Worm (Caenorhabditis elegans) whole organism, L4 larva: ENCODE measurements around the gene W05H9.4.

Experiments used
- D1046.2 ChIP-seq: fragments of 200-800 bp; sonication (Bioruptor generic); IDR thresholded peaks from 2 replicates; pipeline ENCODE4 v1.3.6; 2022; ENCODE audit warnings: missing genetic modification characterization, missing compliant biosample characterization
- F10B5.3 ChIP-seq: sonication (generic microtip); optimal IDR thresholded peaks from 2 replicates; lab custom pipeline; 2016; ENCODE audit warnings: mild to moderate bottlenecking, missing genetic modification characterization, missing compliant biosample characterization
- F37D6.2 ChIP-seq: sonication (generic microtip); optimal IDR thresholded peaks from 2 replicates; lab custom pipeline; 2016; ENCODE audit warnings: mild to moderate bottlenecking, missing genetic modification characterization, missing compliant biosample characterization
- T20F7.1 ChIP-seq: fragments of 200-800 bp; sonication (Bioruptor generic); optimal IDR thresholded peaks from 2 replicates; lab custom pipeline; 2018; ENCODE audit warnings: mild to moderate bottlenecking, missing genetic modification characterization, missing compliant biosample characterization
- T26A8.4 ChIP-seq: fragments of 200-800 bp; sonication (Bioruptor generic); IDR thresholded peaks from 2 replicates; pipeline ENCODE4 v1.3.6; 2022; ENCODE audit warnings: missing genetic modification characterization, missing compliant biosample characterization
- ZK337.2 ChIP-seq: fragments of 200-800 bp; sonication (Bioruptor generic); IDR thresholded peaks from 2 replicates; pipeline ENCODE4 v1.3.6; 2022; ENCODE audit warnings: missing genetic modification reagents, missing genetic modification characterization, missing compliant biosample characterization
- ama-1 ChIP-seq: fragments of 150-350 bp; optimal IDR thresholded peaks from 2 replicates; lab custom pipeline; 2014; ENCODE audit warnings: inconsistent platforms, mixed read lengths
- ceh-20 ChIP-seq: fragments of 200-800 bp; sonication (Bioruptor generic); IDR thresholded peaks from 2 replicates; pipeline ENCODE4 v1.3.6; 2022; ENCODE audit warnings: missing genetic modification reagents, missing genetic modification characterization, missing compliant biosample characterization
- ceh-32 ChIP-seq: sonication (generic microtip); optimal IDR thresholded peaks from 2 replicates; lab custom pipeline; 2016; ENCODE audit warnings: mild to moderate bottlenecking, missing genetic modification characterization, missing compliant biosample characterization; ENCODE audit not compliant: poor library complexity
- ces-1 ChIP-seq: fragments of 150-350 bp; sonication (generic microtip); optimal IDR thresholded peaks from 4 replicates; lab custom pipeline; 2014; ENCODE audit warnings: missing biosample characterization, missing genetic modification reagents, missing genetic modification characterization
- ctbp-1 ChIP-seq: fragments of 200-800 bp; sonication (Bioruptor generic); IDR thresholded peaks from 2 replicates; pipeline ENCODE4 v1.3.6; 2022; ENCODE audit warnings: missing genetic modification reagents, missing genetic modification characterization, missing compliant biosample characterization
- daf-16 ChIP-seq, 3 experiments: sonication (generic microtip); optimal IDR thresholded peaks; 2 replicates each; lab custom pipeline; 2016 to 2017; ENCODE audit warnings: missing genetic modification characterization in 3 of 3, missing genetic modification reagents in 3 of 3, mild to moderate bottlenecking in 2 of 3, missing compliant biosample characterization in 2 of 3, missing biosample characterization in 1 of 3, moderate library complexity in 1 of 3
- dmd-9 ChIP-seq: fragments of 200-800 bp; sonication (Bioruptor generic); IDR thresholded peaks from 2 replicates; pipeline ENCODE4 v1.3.6; 2022; ENCODE audit warnings: missing genetic modification reagents, missing genetic modification characterization, missing compliant biosample characterization
- dpl-1 ChIP-seq: fragments of 150-350 bp; optimal IDR thresholded peaks from 2 replicates; lab custom pipeline; 2014; ENCODE audit warnings: missing biosample characterization, missing genetic modification reagents, missing genetic modification characterization
- dve-1 ChIP-seq: sonication (generic microtip); optimal IDR thresholded peaks from 2 replicates; lab custom pipeline; 2017; ENCODE audit warnings: antibody characterized with exemption, mild to moderate bottlenecking, missing genetic modification characterization, missing compliant biosample characterization; ENCODE audit not compliant: insufficient read depth
- hif-1 ChIP-seq, 2 experiments: sonication (generic microtip); optimal IDR thresholded peaks; 2 replicates each; lab custom pipeline; 2016 to 2017; ENCODE audit warnings: missing compliant biosample characterization in 2 of 2, missing genetic modification characterization in 2 of 2, missing genetic modification reagents in 2 of 2, missing genotype in 2 of 2, mild to moderate bottlenecking in 1 of 2
- hlh-11 ChIP-seq: fragments of 200-800 bp; sonication (Bioruptor generic); optimal IDR thresholded peaks from 2 replicates; lab custom pipeline; 2018; ENCODE audit warnings: mild to moderate bottlenecking, missing genetic modification characterization, missing compliant biosample characterization
- lin-13 ChIP-seq: fragments of 150-350 bp; optimal IDR thresholded peaks from 2 replicates; lab custom pipeline; 2014; ENCODE audit warnings: missing biosample characterization, missing genetic modification reagents, missing genetic modification characterization
- lin-29 ChIP-seq: fragments of 200-800 bp; sonication (Bioruptor generic); IDR thresholded peaks from 2 replicates; pipeline ENCODE4 v1.3.6; 2022; ENCODE audit warnings: missing genetic modification reagents, missing genetic modification characterization, missing compliant biosample characterization
- lsy-2 ChIP-seq, 2 experiments: fragments of 150-350 bp in 1 of 2; sonication (generic microtip) in 1 of 2; optimal IDR thresholded peaks; 2 replicates each; lab custom pipeline; 2014 to 2017; ENCODE audit warnings: missing biosample characterization in 2 of 2, missing genetic modification characterization in 2 of 2
- mdt-29 ChIP-seq: fragments of 200-800 bp; sonication (Bioruptor generic); IDR thresholded peaks from 2 replicates; pipeline ENCODE4 v1.3.6; 2022; ENCODE audit warnings: missing genetic modification reagents, missing genetic modification characterization, missing compliant biosample characterization
- mes-2 ChIP-seq: sonication (generic microtip); optimal IDR thresholded peaks from 2 replicates; lab custom pipeline; 2016; ENCODE audit warnings: missing genotype, mild to moderate bottlenecking, missing genetic modification characterization, missing compliant biosample characterization; ENCODE audit not compliant: poor library complexity, severe bottlenecking
- mxl-2 ChIP-seq: fragments of 200-800 bp; sonication (Bioruptor generic); conservative IDR thresholded peaks from 2 replicates; pipeline ENCODE4 v1.3.6; 2022; ENCODE audit warnings: missing genetic modification reagents, missing genetic modification characterization, missing compliant biosample characterization
- nhr-10 ChIP-seq: fragments of 150-350 bp; optimal IDR thresholded peaks from 2 replicates; lab custom pipeline; 2014; ENCODE audit warnings: missing biosample characterization, missing genetic modification characterization
- nhr-102 ChIP-seq: sonication (generic microtip); optimal IDR thresholded peaks from 2 replicates; lab custom pipeline; 2016; ENCODE audit warnings: mild to moderate bottlenecking, missing genetic modification characterization, moderate library complexity, missing compliant biosample characterization
- nhr-111 ChIP-seq: fragments of 200-800 bp; sonication (Bioruptor generic); optimal IDR thresholded peaks from 2 replicates; lab custom pipeline; 2018; ENCODE audit warnings: mild to moderate bottlenecking, missing genetic modification characterization, missing compliant biosample characterization
- nhr-41 ChIP-seq: fragments of 200-800 bp; sonication (Bioruptor generic); IDR thresholded peaks from 2 replicates; pipeline ENCODE4 v1.3.6; 2022; ENCODE audit warnings: missing genetic modification reagents, missing genetic modification characterization, missing compliant biosample characterization
- nhr-48 ChIP-seq: sonication (generic microtip); optimal IDR thresholded peaks from 2 replicates; lab custom pipeline; 2016; ENCODE audit warnings: mild to moderate bottlenecking, missing genetic modification characterization, missing compliant biosample characterization
- nhr-77 ChIP-seq: fragments of 150-350 bp; optimal IDR thresholded peaks from 2 replicates; lab custom pipeline; 2014; ENCODE audit warnings: missing biosample characterization, missing genetic modification characterization
- pha-4 ChIP-seq, 2 experiments: fragments of 150-350 bp in 1 of 2; fragments of 200-800 bp in 1 of 2; sonication (Bioruptor generic) in 1 of 2; IDR thresholded peaks in 1 of 2; optimal IDR thresholded peaks in 1 of 2; 2 replicates each; pipeline versions ENCODE4 v1.3.6 to Lab custom; 2014 to 2022; ENCODE audit warnings: missing genetic modification characterization in 2 of 2, missing genetic modification reagents in 2 of 2, missing biosample characterization in 1 of 2, missing compliant biosample characterization in 1 of 2
- pqm-1 ChIP-seq: sonication (generic microtip); optimal IDR thresholded peaks from 2 replicates; lab custom pipeline; 2017; ENCODE audit warnings: missing biosample characterization, missing genetic modification characterization
- rbr-2 ChIP-seq: sonication (generic microtip); optimal IDR thresholded peaks from 2 replicates; lab custom pipeline; 2016; ENCODE audit warnings: missing genotype, missing genetic modification characterization, missing compliant biosample characterization
- sdz-12 ChIP-seq: fragments of 200-800 bp; sonication (Bioruptor generic); optimal IDR thresholded peaks from 2 replicates; lab custom pipeline; 2018; ENCODE audit warnings: mild to moderate bottlenecking, missing genetic modification characterization, missing compliant biosample characterization
- snpc-1.2 ChIP-seq: fragments of 200-800 bp; sonication (Bioruptor generic); IDR thresholded peaks from 2 replicates; pipeline ENCODE4 v1.3.6; 2022; ENCODE audit warnings: missing genetic modification reagents, missing genetic modification characterization, missing compliant biosample characterization
- snpc-4 ChIP-seq: fragments of 150-350 bp; optimal IDR thresholded peaks from 2 replicates; lab custom pipeline; 2014; ENCODE audit warnings: missing biosample characterization, missing genetic modification characterization
- unc-39 ChIP-seq: sonication (generic microtip); optimal IDR thresholded peaks from 2 replicates; lab custom pipeline; 2017; ENCODE audit warnings: missing biosample characterization, missing genetic modification characterization
- unc-62 ChIP-seq, 3 experiments: fragments of 150-350 bp in 1 of 3; sonication (generic microtip); optimal IDR thresholded peaks in 2 of 3; peaks in 1 of 3; 1 replicate in 1 of 3; 2 replicates in 2 of 3; lab custom pipeline; 2014 to 2017; ENCODE audit warnings: missing biosample characterization in 3 of 3, missing genetic modification characterization in 3 of 3, missing genetic modification reagents in 3 of 3, missing genotype in 1 of 3
- vab-7 ChIP-seq: fragments of 200-800 bp; sonication (Bioruptor generic); IDR thresholded peaks from 2 replicates; pipeline ENCODE4 v1.3.6; 2022; ENCODE audit warnings: missing genetic modification reagents, missing genetic modification characterization, missing compliant biosample characterization
- zip-11 ChIP-seq: fragments of 200-800 bp; sonication (Bioruptor generic); IDR thresholded peaks from 2 replicates; pipeline ENCODE4 v1.3.6; 2022; ENCODE audit warnings: missing genetic modification characterization, missing compliant biosample characterization
- ztf-7 ChIP-seq: fragments of 150-350 bp; optimal IDR thresholded peaks from 2 replicates; lab custom pipeline; 2014; ENCODE audit warnings: missing biosample characterization, missing genetic modification characterization

W05H9.4 gene

ce11 chrX:6219892-6220291 is 43.6 kb upstream of the W05H9.4 start (continued):
- TF ChIP-seq pqm-1 (tag; lab: Kevin White, UChicago) (no peak), mxl-2 (GFP tag; lab: Robert Waterston, UW) (no peak), ceh-32 (tag; lab: Kevin White, UChicago) (no peak), nhr-41 (GFP tag; lab: Robert Waterston, UW) (peak; percentile 74; the same call in 1 of the 2 replicates), nhr-102 (tag; lab: Kevin White, UChicago) (no peak), nhr-48 (peak; percentile 64), daf-16 (GFP tag; optimal IDR thresholded peaks at IDR 0.05; lab: Kevin White, UChicago) (peak; percentile 31 to 64), daf-16 (tag; optimal IDR thresholded peaks at IDR 0.05; lab: Kevin White, UChicago) (no peak), T20F7.1 (GFP tag; lab: Kevin White, UChicago) (peak; percentile 38), F37D6.2 (tag; lab: Kevin White, UChicago) (no peak), nhr-10 (tag; lab: Kevin White, UChicago) (no peak), snpc-4 (tag; lab: Kevin White, UChicago) (no peak), unc-39 (tag; lab: Kevin White, UChicago) (no peak), ces-1 (GFP tag; lab: Kevin White, UChicago) (no peak), hif-1 (tag; optimal IDR thresholded peaks at IDR 0.05; lab: Kevin White, UChicago) (peak; percentile 27 to 57), lin-29 (no peak), dve-1 (peak; percentile 31), F10B5.3 (no peak), snpc-1.2 (GFP tag; lab: Robert Waterston, UW) (peak; percentile 79), dmd-9 (GFP tag; lab: Robert Waterston, UW) (no peak), zip-11 (GFP tag; lab: Robert Waterston, UW) (no peak), ctbp-1 (GFP tag; lab: Robert Waterston, UW) (peak; percentile 61), mes-2 (tag; lab: Kevin White, UChicago) (peak; percentile 80), nhr-77 (peak; percentile 25), ztf-7 (no peak), nhr-111 (GFP tag; lab: Kevin White, UChicago) (no peak), sdz-12 (GFP tag; lab: Kevin White, UChicago) (no peak), ZK337.2 (GFP tag; lab: Robert Waterston, UW) (peak; percentile 74)

ce11 chrX:6221097-6221496 is 42.4 kb upstream of the W05H9.4 start:
- TF ChIP-seq vab-7: no peak
- no peak for TF ChIP-seq ztf-7
- TF ChIP-seq hlh-11: no peak
- TF ChIP-seq lin-13 (GFP tag; lab: Kevin White, UChicago): no peak
- no peak for TF ChIP-seq ama-1 (lab: Kevin White, UChicago)

- TF ChIP-seq nhr-111 (GFP tag; lab: Kevin White, UChicago) (no peak), D1046.2 (GFP tag; lab: Robert Waterston, UW) (no peak), rbr-2 (tag; lab: Kevin White, UChicago) (no peak), T26A8.4 (no peak), unc-62 (GFP tag; optimal IDR thresholded peaks at IDR 0.05 in 1 of 2; lab: Kevin White, UChicago) (no peak), unc-62 (tag; optimal IDR thresholded peaks at IDR 0.05; lab: Kevin White, UChicago) (no peak), lsy-2 (tag; optimal IDR thresholded peaks at IDR 0.05; lab: Kevin White, UChicago) (no peak), pha-4 (GFP tag; IDR thresholded peaks at IDR 0.05; lab: Robert Waterston, UW) (no peak), pha-4 (tag; optimal IDR thresholded peaks at IDR 0.05; lab: Kevin White, UChicago) (no peak), ceh-20 (0 out of 2 replicates have a peak, but pooled peaks have one; percentile 30), mdt-29 (no peak), ces-1 (GFP tag; lab: Kevin White, UChicago) (no peak), F37D6.2 (tag; lab: Kevin White, UChicago) (no peak), hlh-11 (peak; percentile 21), dpl-1 (GFP tag; lab: Kevin White, UChicago) (no peak)
- TF ChIP-seq, all 104 proteins: peak for 2
These were observed 38.6 kb upstream of the W05H9.4 start for ce11 chrX:6224841-6225240.
